Fruit fly (Drosophila melanogaster): ENCODE results near the gene park.

- TF ChIP-seq Sox14 (GFP tag; optimal IDR thresholded peaks at IDR 0.05) (no peak), CG6854 (GFP tag; optimal IDR thresholded peaks at IDR 0.05) (no peak), CG7368 (GFP tag; optimal IDR thresholded peaks at IDR 0.05) (no peak), CG34406 (GFP tag; optimal IDR thresholded peaks at IDR 0.05) (no peak), Hr39 (GFP tag; optimal IDR thresholded peaks at IDR 0.05) (no peak), CG15336 (GFP tag; IDR thresholded peaks at IDR 0.05) (no peak), OdsH (GFP tag; optimal IDR thresholded peaks at IDR 0.05) (no peak), Met (GFP tag; optimal IDR thresholded peaks at IDR 0.05) (no peak), spab (GFP tag; optimal IDR thresholded peaks at IDR 0.05) (no peak), Eip93F (GFP tag; optimal IDR thresholded peaks at IDR 0.05) (no peak), CG9139 (GFP tag; optimal IDR thresholded peaks at IDR 0.05) (no peak)
These were observed 13.4 kb upstream of the park start, which contains the start of the genes CG10510 and CG10508 for dm6 chr3L:21209921-21210532.
